Fruit fly (Drosophila melanogaster) whole organism, embryonic: ENCODE data around the gene Snm1.
A peak's percentile ranks its signal among the peaks of the same experiment; 100 is the strongest.

Source experiments
- CG10565 ChIP-seq: fragments of 200-800 bp; sonication (Bioruptor generic); optimal IDR thresholded peaks from 3 replicates; lab custom pipeline; 2016; ENCODE audit warnings: missing biosample characterization, mild to moderate bottlenecking, missing genetic modification characterization
- CG11560 ChIP-seq: fragments of 200-800 bp; sonication (Bioruptor generic); IDR thresholded peaks from 3 replicates; pipeline ENCODE4 v1.3.6; 2022; ENCODE audit warnings: missing biosample characterization, missing genetic modification characterization
- CG13424 ChIP-seq: fragments of 200-800 bp; sonication (Bioruptor generic); optimal IDR thresholded peaks from 2 replicates; lab custom pipeline; 2019; ENCODE audit warnings: missing biosample characterization, mild to moderate bottlenecking, missing genetic modification characterization, moderate library complexity
- CG18764 ChIP-seq: fragments of 200-800 bp; sonication (Bioruptor generic); optimal IDR thresholded peaks from 3 replicates; lab custom pipeline; 2016; ENCODE audit warnings: missing biosample characterization, missing genetic modification characterization
- CG30020 ChIP-seq: fragments of 200-800 bp; optimal IDR thresholded peaks from 2 replicates; lab custom pipeline; 2019; ENCODE audit warnings: missing biosample characterization, mild to moderate bottlenecking, missing genetic modification characterization, moderate library complexity
- CG4730 ChIP-seq: fragments of 200-800 bp; sonication (Bioruptor generic); IDR thresholded peaks from 2 replicates; pipeline ENCODE4 v1.3.6; 2022; ENCODE audit warnings: missing biosample characterization, missing genetic modification characterization
- CG4820 ChIP-seq: fragments of 200-800 bp; sonication (Bioruptor generic); optimal IDR thresholded peaks from 3 replicates; lab custom pipeline; 2016; ENCODE audit warnings: missing biosample characterization, missing genetic modification characterization
- CG5245 ChIP-seq: fragments of 200-800 bp; sonication (Bioruptor generic); optimal IDR thresholded peaks from 3 replicates; lab custom pipeline; 2016; ENCODE audit warnings: missing biosample characterization, missing genetic modification characterization
- CG8281 ChIP-seq: fragments of 200-800 bp; sonication (Bioruptor generic); optimal IDR thresholded peaks from 2 replicates; lab custom pipeline; 2018; ENCODE audit warnings: missing biosample characterization, mild to moderate bottlenecking, missing genetic modification characterization, moderate library complexity
- CG8765 ChIP-seq: fragments of 200-800 bp; sonication (Bioruptor generic); IDR thresholded peaks from 2 replicates; pipeline ENCODE4 v1.3.6; 2022; ENCODE audit warnings: missing biosample characterization, missing genetic modification characterization
- Dek ChIP-seq: fragments of 200-800 bp; sonication (Bioruptor generic); optimal IDR thresholded peaks from 3 replicates; lab custom pipeline; 2019; ENCODE audit warnings: missing biosample characterization, mild to moderate bottlenecking, missing genetic modification characterization, moderate library complexity
- Dll ChIP-seq: fragments of 200-800 bp; sonication (Bioruptor generic); IDR thresholded peaks from 4 replicates; pipeline ENCODE4 v1.3.6; 2022; ENCODE audit warnings: missing biosample characterization, missing genetic modification characterization; ENCODE audit not compliant: partially characterized antibody
- E2f2 ChIP-seq: fragments of 200-800 bp; sonication (Bioruptor generic); IDR thresholded peaks from 2 replicates; pipeline ENCODE4 v1.3.6; 2022; ENCODE audit warnings: missing biosample characterization, missing genetic modification characterization
- Fer3 ChIP-seq: fragments of 200-800 bp; sonication (Bioruptor generic); optimal IDR thresholded peaks from 2 replicates; lab custom pipeline; 2018; ENCODE audit warnings: missing biosample characterization, mild to moderate bottlenecking, missing genetic modification characterization, moderate library complexity
- HHEX ChIP-seq: fragments of 200-800 bp; sonication (Bioruptor generic); optimal IDR thresholded peaks from 3 replicates; lab custom pipeline; 2017; ENCODE audit warnings: missing biosample characterization, mild to moderate bottlenecking, missing genetic modification characterization, missing genetic modification reagents
- HLH3B ChIP-seq: fragments of 200-800 bp; sonication (Bioruptor generic); IDR thresholded peaks from 2 replicates; pipeline ENCODE4 v1.3.6; 2022; ENCODE audit warnings: missing biosample characterization, missing genetic modification characterization
- HmgZ ChIP-seq: fragments of 200-800 bp; sonication (Bioruptor generic); optimal IDR thresholded peaks from 2 replicates; lab custom pipeline; 2018; ENCODE audit warnings: missing biosample characterization, mild to moderate bottlenecking, missing genetic modification characterization
- Hr39 ChIP-seq: fragments of >200 bp; optimal IDR thresholded peaks from 2 replicates; lab custom pipeline; 2017
- Hr51 ChIP-seq, 2 experiments: fragments of 200-800 bp; sonication (Bioruptor generic); optimal IDR thresholded peaks; 2 replicates in 1 of 2; 3 replicates in 1 of 2; lab custom pipeline; 2016 to 2018; ENCODE audit warnings: missing biosample characterization in 2 of 2, missing genetic modification characterization in 2 of 2, mild to moderate bottlenecking in 1 of 2, moderate library complexity in 1 of 2
- MBD-R2 ChIP-seq: fragments of 200-800 bp; sonication (Bioruptor generic); IDR thresholded peaks from 2 replicates; pipeline ENCODE4 v1.3.6; 2022; ENCODE audit warnings: missing biosample characterization, missing genetic modification characterization
- NfI ChIP-seq: fragments of 200-800 bp; sonication (Bioruptor generic); optimal IDR thresholded peaks from 3 replicates; lab custom pipeline; 2018; ENCODE audit warnings: missing biosample characterization, mild to moderate bottlenecking, missing genetic modification characterization, moderate library complexity
- Optix ChIP-seq: fragments of 200-800 bp; sonication (Bioruptor generic); IDR thresholded peaks from 3 replicates; pipeline ENCODE4 v1.3.6; 2022; ENCODE audit warnings: missing biosample characterization, missing genetic modification characterization
- PHDP ChIP-seq: fragments of 200-800 bp; sonication (Bioruptor generic); optimal IDR thresholded peaks from 3 replicates; lab custom pipeline; 2018; ENCODE audit warnings: missing biosample characterization, mild to moderate bottlenecking, missing genetic modification characterization, moderate library complexity
- Sin3A ChIP-seq: fragments of >200 bp; optimal IDR thresholded peaks from 2 replicates; lab custom pipeline; 2018
- Xrp1 ChIP-seq: fragments of 200-800 bp; sonication (Bioruptor generic); IDR thresholded peaks from 2 replicates; pipeline ENCODE4 v1.3.6; 2022; ENCODE audit warnings: missing biosample characterization, missing genetic modification characterization
- ac ChIP-seq: fragments of 200-800 bp; sonication (Bioruptor generic); optimal IDR thresholded peaks from 3 replicates; lab custom pipeline; 2017; ENCODE audit warnings: missing biosample characterization, mild to moderate bottlenecking, missing genetic modification characterization
- az2 ChIP-seq: fragments of 200-800 bp; sonication (Bioruptor generic); optimal IDR thresholded peaks from 3 replicates; lab custom pipeline; 2016; ENCODE audit warnings: missing biosample characterization, missing genetic modification characterization
- cas ChIP-seq: fragments of 200-800 bp; sonication (Bioruptor generic); IDR thresholded peaks from 2 replicates; pipeline ENCODE4 v1.3.6; 2022; ENCODE audit warnings: missing biosample characterization, missing genetic modification characterization
- cato ChIP-seq: fragments of 200-800 bp; sonication (Bioruptor generic); optimal IDR thresholded peaks from 2 replicates; lab custom pipeline; 2016; ENCODE audit warnings: missing biosample characterization, missing genetic modification characterization, borderline replicate concordance
- chinmo ChIP-seq: fragments of 200-800 bp; sonication (Bioruptor generic); IDR thresholded peaks from 4 replicates; pipeline ENCODE4 v1.3.6; 2022; ENCODE audit warnings: missing biosample characterization, missing genetic modification characterization; ENCODE audit not compliant: partially characterized antibody
- crp ChIP-seq, 2 experiments: fragments of 200-800 bp; sonication (Bioruptor generic); optimal IDR thresholded peaks; 2 replicates in 1 of 2; 3 replicates in 1 of 2; lab custom pipeline; 2017; ENCODE audit warnings: missing biosample characterization in 2 of 2, missing genetic modification characterization in 2 of 2, mild to moderate bottlenecking in 1 of 2, moderate library complexity in 1 of 2
- gt ChIP-seq: fragments of 200-800 bp; sonication (Bioruptor generic); IDR thresholded peaks from 2 replicates; pipeline ENCODE4 v1.3.6; 2022; ENCODE audit warnings: missing biosample characterization, missing genetic modification characterization
- ham ChIP-seq: fragments of 200-800 bp; sonication (Bioruptor generic); IDR thresholded peaks from 2 replicates; pipeline ENCODE4 v1.3.6; 2022; ENCODE audit warnings: missing biosample characterization, missing genetic modification characterization
- jigr1 ChIP-seq: fragments of 200-800 bp; sonication (Bioruptor generic); IDR thresholded peaks from 3 replicates; pipeline ENCODE4 v1.3.6; 2022; ENCODE audit warnings: missing biosample characterization, missing genetic modification characterization
- knrl ChIP-seq: fragments of 200-800 bp; sonication (Bioruptor generic); IDR thresholded peaks from 3 replicates; pipeline ENCODE4 v1.3.6; 2022; ENCODE audit warnings: missing biosample characterization, missing genetic modification characterization; ENCODE audit not compliant: partially characterized antibody
- lola ChIP-seq, 3 experiments: fragments of >200 bp in 2 of 3; fragments of 200-800 bp in 1 of 3; sonication (Bioruptor generic) in 1 of 3; optimal IDR thresholded peaks; 2 replicates each; lab custom pipeline; 2017 to 2019; ENCODE audit warnings: missing biosample characterization in 3 of 3, missing genetic modification characterization in 3 of 3, mild to moderate bottlenecking in 1 of 3, moderate library complexity in 1 of 3
- mam ChIP-seq: fragments of 200-800 bp; sonication (Bioruptor generic); optimal IDR thresholded peaks from 3 replicates; lab custom pipeline; 2016; ENCODE audit warnings: missing biosample characterization, missing genetic modification characterization
- onecut ChIP-seq: fragments of 200-800 bp; sonication (Bioruptor generic); IDR thresholded peaks from 2 replicates; pipeline ENCODE4 v1.3.6; 2022; ENCODE audit warnings: missing biosample characterization, missing genetic modification characterization
- otp ChIP-seq: fragments of 200-800 bp; sonication (Bioruptor generic); IDR thresholded peaks from 3 replicates; pipeline ENCODE4, ENCODE4 v1.3.6; 2022; ENCODE audit warnings: missing biosample characterization, missing genetic modification characterization
- pfk ChIP-seq: fragments of 200-800 bp; sonication (Bioruptor generic); optimal IDR thresholded peaks from 2 replicates; lab custom pipeline; 2018; ENCODE audit warnings: missing biosample characterization, mild to moderate bottlenecking, missing genetic modification characterization, moderate library complexity
- row ChIP-seq: fragments of 200-800 bp; sonication (Bioruptor generic); IDR thresholded peaks from 3 replicates; pipeline ENCODE4 v1.3.6; 2022; ENCODE audit warnings: missing biosample characterization, missing genetic modification characterization
- sima ChIP-seq: fragments of 200-800 bp; sonication (Bioruptor generic); optimal IDR thresholded peaks from 2 replicates; lab custom pipeline; 2016; ENCODE audit warnings: missing biosample characterization, missing genetic modification characterization
- sisA ChIP-seq: fragments of 200-800 bp; sonication (Bioruptor generic); IDR thresholded peaks from 2 replicates; pipeline ENCODE4 v1.3.6; 2022; ENCODE audit warnings: missing biosample characterization, missing genetic modification characterization
- so ChIP-seq: fragments of 200-800 bp; sonication (Bioruptor generic); IDR thresholded peaks from 3 replicates; pipeline ENCODE4 v1.3.6; 2022; ENCODE audit warnings: missing biosample characterization, missing genetic modification characterization
- sqz ChIP-seq: fragments of 200-800 bp; sonication (Bioruptor generic); optimal IDR thresholded peaks from 3 replicates; lab custom pipeline; 2018; ENCODE audit warnings: missing biosample characterization, mild to moderate bottlenecking, missing genetic modification characterization
- stc ChIP-seq: fragments of 200-800 bp; sonication (Bioruptor generic); IDR thresholded peaks from 2 replicates; pipeline ENCODE4 v1.3.6; 2022; ENCODE audit warnings: missing biosample characterization, missing genetic modification characterization
- stwl ChIP-seq: fragments of 200-800 bp; sonication (Bioruptor generic); optimal IDR thresholded peaks from 3 replicates; lab custom pipeline; 2018; ENCODE audit warnings: missing biosample characterization, mild to moderate bottlenecking, missing genetic modification characterization, moderate library complexity
- tgo ChIP-seq: fragments of 200-800 bp; sonication (Bioruptor generic); IDR thresholded peaks from 3 replicates; pipeline ENCODE4 v1.3.6; 2022; ENCODE audit warnings: missing biosample characterization, missing genetic modification characterization
- tin ChIP-seq: fragments of 200-800 bp; sonication (Bioruptor generic); optimal IDR thresholded peaks from 3 replicates; lab custom pipeline; 2016; ENCODE audit warnings: missing biosample characterization, missing genetic modification characterization
- toy ChIP-seq: fragments of 200-800 bp; sonication (Bioruptor generic); IDR thresholded peaks from 2 replicates; pipeline ENCODE4 v1.3.6; 2022; ENCODE audit warnings: missing biosample characterization, missing genetic modification characterization
- vvl ChIP-seq: fragments of 200-800 bp; sonication (Bioruptor generic); IDR thresholded peaks from 2 replicates; pipeline ENCODE4 v1.3.6; 2022; ENCODE audit warnings: missing biosample characterization, missing genetic modification characterization

Gene Snm1

DNA sequence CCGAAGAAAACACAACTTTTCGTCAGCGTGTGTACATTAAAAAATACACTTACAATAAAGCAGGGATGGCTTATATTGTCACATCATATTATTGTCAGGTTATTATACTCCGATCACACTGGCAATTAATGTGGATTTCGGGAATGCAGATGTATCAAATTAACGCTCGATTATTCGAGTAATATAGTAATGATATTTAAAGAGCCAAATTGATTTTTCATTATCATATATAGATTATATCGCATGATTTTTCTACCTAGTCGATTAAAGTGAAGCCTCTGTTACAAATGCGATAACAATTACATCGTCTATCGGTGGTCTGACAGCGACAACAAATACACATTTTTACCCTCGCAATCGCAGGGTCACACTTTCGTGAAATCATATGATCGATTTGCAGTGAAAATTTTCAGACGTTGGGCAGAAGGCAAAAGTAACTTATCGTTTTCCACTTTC is 36.5 kb downstream of the Snm1 start, which contains the start of the genes noi and Vha26 (continued):
- TF ChIP-seq cas (GFP tag; lab: Robert Waterston, UW) (no peak), CG13424 (tag; lab: Kevin White, UChicago) (peak; percentile 63), so (GFP tag; lab: Robert Waterston, UW) (no peak), ac (no peak), Xrp1 (GFP tag; lab: Robert Waterston, UW) (peak; percentile 10; the same call in 1 of the 2 replicates), CG5245 (GFP tag; lab: Kevin White, UChicago) (no peak), mam (GFP tag; lab: Kevin White, UChicago) (peak; percentile 65), knrl (GFP tag; lab: Robert Waterston, UW) (peak; percentile 74), onecut (peak; percentile 59), Dek (tag; lab: Kevin White, UChicago) (no peak), sqz (no peak), NfI (GFP tag; lab: Kevin White, UChicago) (peak; percentile 44), toy (GFP tag; lab: Robert Waterston, UW) (no peak), CG8765 (GFP tag; lab: Robert Waterston, UW) (0 out of 2 replicates have a peak, but pooled peaks have one; percentile 25), Hr51 (GFP tag; optimal IDR thresholded peaks at IDR 0.05; lab: Kevin White, UChicago) (peak in 1 of 2 experiments; percentile 48), lola (GFP tag; optimal IDR thresholded peaks at IDR 0.05; lab: Kevin White, UChicago) (peak in 2 of 3 experiments; percentile 45 to 100), row (GFP tag; lab: Robert Waterston, UW) (peak; percentile 91), Hr39 (no peak), stc (GFP tag; lab: Robert Waterston, UW) (no peak), gt (GFP tag; lab: Robert Waterston, UW) (no peak), pfk (peak; percentile 39), HLH3B (GFP tag; lab: Robert Waterston, UW) (no peak), sisA (GFP tag; lab: Robert Waterston, UW) (peak; percentile 31; the same call in 1 of the 2 replicates), E2f2 (peak; percentile 41; the same call in 1 of the 2 replicates), stwl (tag; lab: Kevin White, UChicago) (peak; percentile 75), CG4820 (GFP tag; lab: Kevin White, UChicago) (no peak), CG18764 (GFP tag; lab: Kevin White, UChicago) (peak; percentile 29), Dll (GFP tag; lab: Robert Waterston, UW) (peak; percentile 62; the same call in 2 of the 4 replicates), Optix (GFP tag; lab: Robert Waterston, UW) (no peak), cato (GFP tag; lab: Kevin White, UChicago) (no peak), chinmo (GFP tag; lab: Robert Waterston, UW) (0 out of 4 replicates have a peak, but pooled peaks have one; percentile 60), sima (no peak), HmgZ (peak; percentile 87), tgo (GFP tag; lab: Robert Waterston, UW) (no peak), Fer3 (tag; lab: Kevin White, UChicago) (peak; percentile 19), CG8281 (tag; lab: Kevin White, UChicago) (no peak), vvl (GFP tag; lab: Robert Waterston, UW) (peak; percentile 18; the same call in 1 of the 2 replicates), CG10565 (no peak), otp (no peak), tin (GFP tag; lab: Kevin White, UChicago) (peak; percentile 39), HHEX (GFP tag; lab: Kevin White, UChicago) (no peak), crp (GFP tag; optimal IDR thresholded peaks at IDR 0.05; lab: Kevin White, UChicago) (peak in 1 of 2 experiments; percentile 87), Sin3A (lab: Kevin White, UChicago) (peak; percentile 65), CG11560 (tag; lab: Robert Waterston, UW) (peak; percentile 40; the same call in 2 of the 3 replicates), PHDP (tag; lab: Kevin White, UChicago) (no peak), ham (GFP tag; lab: Robert Waterston, UW) (no peak), MBD-R2 (peak; percentile 61), CG4730 (GFP tag; lab: Robert Waterston, UW) (no peak), jigr1 (GFP tag; lab: Robert Waterston, UW) (no peak), CG30020 (tag; lab: Kevin White, UChicago) (peak; percentile 97), az2 (GFP tag; lab: Kevin White, UChicago) (peak; percentile 3)
